Fruit fly (Drosophila melanogaster) whole organism, embryonic: ENCODE measurements around the gene ea.

ENCODE experiments used
- ATbp ChIP-seq: fragments of 200-800 bp; sonication (Bioruptor generic); optimal IDR thresholded peaks from 2 replicates; lab custom pipeline; 2017; ENCODE audit warnings: missing biosample characterization, mild to moderate bottlenecking, missing genetic modification characterization, missing genetic modification reagents
- Ada2b ChIP-seq: fragments of 200-800 bp; sonication (Bioruptor generic); IDR thresholded peaks from 2 replicates; pipeline ENCODE4 v1.3.6; 2022; ENCODE audit warnings: missing biosample characterization, missing genetic modification characterization
- CG10321 ChIP-seq: fragments of 200-800 bp; sonication (Bioruptor generic); IDR thresholded peaks from 2 replicates; pipeline ENCODE4 v1.3.6; 2022; ENCODE audit warnings: missing biosample characterization, missing genetic modification characterization
- CG11696 ChIP-seq: fragments of 200-800 bp; sonication (Bioruptor generic); IDR thresholded peaks from 2 replicates; pipeline ENCODE4 v1.3.6; 2022; ENCODE audit warnings: missing biosample characterization, missing genetic modification characterization
- CG12071 ChIP-seq: fragments of 200-800 bp; sonication (Bioruptor generic); optimal IDR thresholded peaks from 3 replicates; lab custom pipeline; 2018; ENCODE audit warnings: missing biosample characterization, mild to moderate bottlenecking, missing genetic modification characterization
- CG12299 ChIP-seq: fragments of 200-800 bp; sonication (Bioruptor generic); optimal IDR thresholded peaks from 2 replicates; lab custom pipeline; 2018; ENCODE audit warnings: missing biosample characterization, mild to moderate bottlenecking, missing genetic modification characterization
- CG12769 ChIP-seq: fragments of 200-800 bp; sonication (Bioruptor generic); optimal IDR thresholded peaks from 2 replicates; lab custom pipeline; 2019; ENCODE audit warnings: missing biosample characterization, mild to moderate bottlenecking, missing genetic modification characterization, moderate library complexity
- CG17361 ChIP-seq: fragments of 200-800 bp; sonication (Bioruptor generic); IDR thresholded peaks from 3 replicates; pipeline ENCODE4 v1.3.6; 2022; ENCODE audit warnings: missing biosample characterization, missing genetic modification characterization
- CG17912 ChIP-seq: fragments of 200-800 bp; sonication (Bioruptor generic); optimal IDR thresholded peaks from 2 replicates; lab custom pipeline; 2018; ENCODE audit warnings: missing biosample characterization, mild to moderate bottlenecking, missing genetic modification characterization
- CG2875 ChIP-seq: fragments of 200-800 bp; sonication (Bioruptor generic); optimal IDR thresholded peaks from 2 replicates; lab custom pipeline; 2017; ENCODE audit warnings: missing biosample characterization, mild to moderate bottlenecking, missing genetic modification characterization, missing genetic modification reagents
- CG30020 ChIP-seq: fragments of 200-800 bp; optimal IDR thresholded peaks from 2 replicates; lab custom pipeline; 2019; ENCODE audit warnings: missing biosample characterization, mild to moderate bottlenecking, missing genetic modification characterization, moderate library complexity
- CG31365 ChIP-seq: fragments of 200-800 bp; sonication (Bioruptor generic); optimal IDR thresholded peaks from 2 replicates; lab custom pipeline; 2018; ENCODE audit warnings: missing biosample characterization, mild to moderate bottlenecking, missing genetic modification characterization
- CG42726 ChIP-seq: fragments of 200-800 bp; sonication (Bioruptor generic); IDR thresholded peaks from 2 replicates; pipeline ENCODE4 v1.3.6; 2022; ENCODE audit warnings: missing biosample characterization, missing genetic modification characterization; ENCODE audit not compliant: partially characterized antibody
- CG4360 ChIP-seq: fragments of 200-800 bp; sonication (Bioruptor generic); IDR thresholded peaks from 2 replicates; pipeline ENCODE4 v1.3.6; 2022; ENCODE audit warnings: missing biosample characterization, missing genetic modification characterization
- CG4617 ChIP-seq: fragments of 200-800 bp; sonication (Bioruptor generic); optimal IDR thresholded peaks from 3 replicates; lab custom pipeline; 2016; ENCODE audit warnings: missing biosample characterization, missing genetic modification characterization, borderline replicate concordance
- CG6254 ChIP-seq: fragments of 200-800 bp; sonication (Bioruptor generic); optimal IDR thresholded peaks from 3 replicates; lab custom pipeline; 2017; ENCODE audit warnings: mild to moderate bottlenecking, missing biosample characterization, missing genetic modification reagents, missing genetic modification characterization
- CG7271 ChIP-seq: fragments of 200-800 bp; sonication (Bioruptor generic); optimal IDR thresholded peaks from 2 replicates; lab custom pipeline; 2018; ENCODE audit warnings: missing biosample characterization, mild to moderate bottlenecking, missing genetic modification characterization, moderate library complexity
- Chrac-16 ChIP-seq: fragments of 200-800 bp; sonication (Bioruptor generic); optimal IDR thresholded peaks from 3 replicates; lab custom pipeline; 2016; ENCODE audit warnings: missing biosample characterization, missing genetic modification characterization
- CoRest ChIP-seq: fragments of 200-800 bp; sonication (Bioruptor generic); optimal IDR thresholded peaks from 3 replicates; lab custom pipeline; 2018; ENCODE audit warnings: missing biosample characterization, mild to moderate bottlenecking, missing genetic modification characterization, moderate library complexity
- D ChIP-seq, 2 experiments: fragments of 200-800 bp in 1 of 2; fragments of >200 bp in 1 of 2; sonication (Bioruptor generic) in 1 of 2; optimal IDR thresholded peaks; 2 replicates in 1 of 2; 3 replicates in 1 of 2; lab custom pipeline; 2017; ENCODE audit warnings: mild to moderate bottlenecking in 1 of 2, missing biosample characterization in 1 of 2, missing genetic modification characterization in 1 of 2, missing genetic modification reagents in 1 of 2
- Dip3 ChIP-seq: fragments of 200-800 bp; sonication (Bioruptor generic); optimal IDR thresholded peaks from 3 replicates; lab custom pipeline; 2016; ENCODE audit warnings: missing biosample characterization, missing genetic modification characterization
- Dll ChIP-seq: fragments of 200-800 bp; sonication (Bioruptor generic); IDR thresholded peaks from 4 replicates; pipeline ENCODE4 v1.3.6; 2022; ENCODE audit warnings: missing biosample characterization, missing genetic modification characterization; ENCODE audit not compliant: partially characterized antibody
- Dref ChIP-seq: fragments of 200-800 bp; sonication (Bioruptor generic); IDR thresholded peaks from 2 replicates; pipeline ENCODE4 v1.3.6; 2022; ENCODE audit warnings: missing biosample characterization, missing genetic modification characterization
- Eip74EF ChIP-seq, 2 experiments: fragments of 200-800 bp in 1 of 2; fragments of >200 bp in 1 of 2; sonication (Bioruptor generic) in 1 of 2; optimal IDR thresholded peaks; 2 replicates each; lab custom pipeline; 2017 to 2019; ENCODE audit warnings: missing biosample characterization in 2 of 2, missing genetic modification characterization in 2 of 2, mild to moderate bottlenecking in 1 of 2, moderate library complexity in 1 of 2
- Elba2 ChIP-seq: fragments of 200-800 bp; sonication (Bioruptor generic); optimal IDR thresholded peaks from 3 replicates; lab custom pipeline; 2016; ENCODE audit warnings: missing biosample characterization, missing genetic modification characterization
- Hand ChIP-seq: fragments of 200-800 bp; sonication (Bioruptor generic); optimal IDR thresholded peaks from 2 replicates; lab custom pipeline; 2017; ENCODE audit warnings: mild to moderate bottlenecking, missing biosample characterization, missing genetic modification reagents, missing genetic modification characterization
- Lim3 ChIP-seq: fragments of 200-800 bp; sonication (Bioruptor generic); IDR thresholded peaks from 2 replicates; pipeline ENCODE4 v1.3.6; 2022; ENCODE audit warnings: missing biosample characterization, missing genetic modification characterization
- MTF-1 ChIP-seq: fragments of 200-800 bp; sonication (Bioruptor generic); optimal IDR thresholded peaks from 2 replicates; lab custom pipeline; 2018; ENCODE audit warnings: missing biosample characterization, mild to moderate bottlenecking, missing genetic modification characterization, borderline replicate concordance
- Max ChIP-seq: fragments of 200-800 bp; sonication (Bioruptor generic); optimal IDR thresholded peaks from 2 replicates; lab custom pipeline; 2016; ENCODE audit warnings: missing biosample characterization, mild to moderate bottlenecking, missing genetic modification characterization
- Myb ChIP-seq: fragments of 200-800 bp; sonication (Bioruptor generic); optimal IDR thresholded peaks from 2 replicates; lab custom pipeline; 2016; ENCODE audit warnings: missing biosample characterization, missing genetic modification characterization
- NC2β ChIP-seq: fragments of 200-800 bp; sonication (Bioruptor generic); optimal IDR thresholded peaks from 2 replicates; lab custom pipeline; 2016; ENCODE audit warnings: missing biosample characterization, missing genetic modification characterization
- Oaz ChIP-seq: fragments of 200-800 bp; sonication (Bioruptor generic); IDR thresholded peaks from 2 replicates; pipeline ENCODE4 v1.3.6; 2022; ENCODE audit warnings: missing biosample characterization, missing genetic modification characterization
- Ptx1 ChIP-seq: fragments of 200-800 bp; sonication (Bioruptor generic); IDR thresholded peaks from 2 replicates; pipeline ENCODE4 v1.3.6; 2022; ENCODE audit warnings: missing biosample characterization, missing genetic modification characterization
- bbx ChIP-seq: fragments of 200-800 bp; sonication (Bioruptor generic); IDR thresholded peaks from 2 replicates; pipeline ENCODE4 v1.3.6; 2022; ENCODE audit warnings: missing biosample characterization, missing genetic modification characterization; ENCODE audit not compliant: partially characterized antibody
- croc ChIP-seq: fragments of 200-800 bp; sonication (Bioruptor generic); conservative IDR thresholded peaks from 3 replicates; pipeline ENCODE4 v1.3.6; 2022; ENCODE audit warnings: missing biosample characterization, missing genetic modification characterization
- exex ChIP-seq: fragments of 200-800 bp; sonication (Bioruptor generic); optimal IDR thresholded peaks from 4 replicates; lab custom pipeline; 2018; ENCODE audit warnings: missing biosample characterization, mild to moderate bottlenecking, missing genetic modification characterization, moderate library complexity
- fd64A ChIP-seq: fragments of 200-800 bp; sonication (Bioruptor generic); optimal IDR thresholded peaks from 3 replicates; lab custom pipeline; 2018; ENCODE audit warnings: missing biosample characterization, mild to moderate bottlenecking, missing genetic modification characterization
- jumu ChIP-seq: fragments of 200-800 bp; sonication (Bioruptor generic); optimal IDR thresholded peaks from 3 replicates; lab custom pipeline; 2016; ENCODE audit warnings: missing biosample characterization, missing genetic modification characterization
- lola ChIP-seq, 3 experiments: fragments of >200 bp in 2 of 3; fragments of 200-800 bp in 1 of 3; sonication (Bioruptor generic) in 1 of 3; optimal IDR thresholded peaks; 2 replicates each; lab custom pipeline; 2017 to 2019; ENCODE audit warnings: missing biosample characterization in 3 of 3, missing genetic modification characterization in 3 of 3, mild to moderate bottlenecking in 1 of 3, moderate library complexity in 1 of 3
- onecut ChIP-seq: fragments of 200-800 bp; sonication (Bioruptor generic); IDR thresholded peaks from 2 replicates; pipeline ENCODE4 v1.3.6; 2022; ENCODE audit warnings: missing biosample characterization, missing genetic modification characterization
- phol ChIP-seq: fragments of 200-800 bp; sonication (Bioruptor generic); optimal IDR thresholded peaks from 3 replicates; lab custom pipeline; 2018; ENCODE audit warnings: missing biosample characterization, mild to moderate bottlenecking, missing genetic modification characterization, moderate library complexity
- sens ChIP-seq: fragments of 200-800 bp; sonication (Bioruptor generic); peaks from one replicate; lab custom pipeline; 2016; ENCODE audit warnings: missing biosample characterization, missing genetic modification characterization
- seq ChIP-seq: fragments of 200-800 bp; sonication (Bioruptor generic); IDR thresholded peaks from 2 replicates; pipeline ENCODE4 v1.3.6; 2022; ENCODE audit warnings: missing biosample characterization, missing genetic modification characterization
- sim ChIP-seq: fragments of 200-800 bp; sonication (Bioruptor generic); IDR thresholded peaks from 2 replicates; pipeline ENCODE4 v1.3.6; 2022; ENCODE audit warnings: missing biosample characterization, missing genetic modification characterization
- sob ChIP-seq: fragments of 200-800 bp; sonication (Bioruptor generic); IDR thresholded peaks from 2 replicates; pipeline ENCODE4 v1.3.6; 2022; ENCODE audit warnings: missing biosample characterization, missing genetic modification characterization
- tap ChIP-seq: fragments of 200-800 bp; optimal IDR thresholded peaks from 3 replicates; lab custom pipeline; 2019; ENCODE audit warnings: missing biosample characterization, mild to moderate bottlenecking, missing genetic modification characterization, moderate library complexity
- usp ChIP-seq: fragments of >200 bp; optimal IDR thresholded peaks from 2 replicates; lab custom pipeline; 2017; ENCODE audit warnings: missing biosample characterization, missing genetic modification characterization
- z ChIP-seq: fragments of 200-800 bp; sonication (Bioruptor generic); IDR thresholded peaks from 3 replicates; pipeline ENCODE4 v1.3.6; 2022; ENCODE audit warnings: missing biosample characterization, missing genetic modification characterization
- zen ChIP-seq: fragments of 200-800 bp; sonication (Bioruptor generic); optimal IDR thresholded peaks from 3 replicates; lab custom pipeline; 2018; ENCODE audit warnings: missing biosample characterization, mild to moderate bottlenecking, missing genetic modification characterization, moderate library complexity
- zfh2 ChIP-seq: fragments of 200-800 bp; sonication (Bioruptor generic); optimal IDR thresholded peaks from 2 replicates; lab custom pipeline; 2016; ENCODE audit warnings: missing biosample characterization, missing genetic modification characterization

ea gene

DNA sequence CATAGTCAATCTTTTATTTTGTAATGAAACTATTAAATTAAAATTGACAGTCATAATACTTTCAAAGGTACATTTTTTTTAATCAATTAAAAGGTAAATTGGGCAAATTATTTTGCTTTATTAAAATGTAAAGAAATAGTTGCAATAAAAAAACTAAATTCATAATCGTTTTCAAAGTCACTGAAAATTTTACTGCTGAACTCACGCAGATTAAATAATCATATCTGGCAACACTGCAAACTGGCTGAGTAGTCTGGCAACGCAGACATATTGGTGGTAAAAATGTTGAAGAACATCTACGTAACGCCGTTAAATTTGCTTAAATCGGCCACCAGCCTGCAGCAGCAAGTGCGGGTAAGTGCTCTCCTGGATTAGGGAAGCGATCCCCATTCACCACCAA is 1.9 kb downstream of the ea start, which contains the start of gene mRpL9 (continued):
- TF ChIP-seq jumu (GFP tag; lab: Kevin White, UChicago) (no peak), tap (tag; lab: Kevin White, UChicago) (no peak), Dip3 (GFP tag; lab: Kevin White, UChicago) (no peak), zen (no peak), Elba2 (GFP tag; lab: Kevin White, UChicago) (no peak), CG12299 (no peak), NC2β (GFP tag; lab: Kevin White, UChicago) (no peak), MTF-1 (GFP tag; lab: Kevin White, UChicago) (no peak), z (no peak), onecut (GFP tag; lab: Robert Waterston, UW) (no peak), CG17912 (GFP tag; lab: Kevin White, UChicago) (no peak), ATbp (GFP tag; lab: Kevin White, UChicago) (no peak), D (optimal IDR thresholded peaks at IDR 0.05; lab: Kevin White, UChicago) (no peak), D (GFP tag; optimal IDR thresholded peaks at IDR 0.05; lab: Kevin White, UChicago) (no peak), Lim3 (no peak), CoRest (peak; percentile 39), CG12769 (tag; lab: Kevin White, UChicago) (no peak), Max (GFP tag; lab: Kevin White, UChicago) (no peak), usp (no peak), CG4360 (GFP tag; lab: Robert Waterston, UW) (no peak), CG12071 (GFP tag; lab: Kevin White, UChicago) (no peak), sob (GFP tag; lab: Robert Waterston, UW) (peak; percentile 43; the same call in 1 of the 2 replicates), Oaz (no peak), Dref (GFP tag; lab: Robert Waterston, UW) (peak; percentile 29; the same call in 1 of the 2 replicates), exex (tag; lab: Kevin White, UChicago) (no peak), CG17361 (GFP tag; lab: Robert Waterston, UW) (no peak; the same call in 2 of the 3 replicates), phol (tag; lab: Kevin White, UChicago) (peak; percentile 52), CG42726 (GFP tag; lab: Robert Waterston, UW) (no peak), CG31365 (tag; lab: Kevin White, UChicago) (no peak), CG7271 (no peak), Ptx1 (GFP tag; lab: Robert Waterston, UW) (no peak), CG2875 (no peak), Dll (GFP tag; lab: Robert Waterston, UW) (peak; percentile 49; the same call in 2 of the 4 replicates), sim (GFP tag; lab: Robert Waterston, UW) (no peak), fd64A (GFP tag; lab: Kevin White, UChicago) (no peak), Chrac-16 (no peak), Ada2b (GFP tag; lab: Robert Waterston, UW) (no peak), CG6254 (GFP tag; lab: Kevin White, UChicago) (no peak), sens (GFP tag; lab: Kevin White, UChicago) (peak; percentile 47), CG10321 (GFP tag; lab: Robert Waterston, UW) (no peak), lola (GFP tag; optimal IDR thresholded peaks at IDR 0.05; lab: Kevin White, UChicago) (peak in 1 of 3 experiments; percentile 18), CG11696 (no peak), CG4617 (GFP tag; lab: Kevin White, UChicago) (peak; percentile 76), Hand (GFP tag; lab: Kevin White, UChicago) (no peak), seq (GFP tag; lab: Robert Waterston, UW) (no peak), CG30020 (peak; percentile 31), croc (GFP tag; lab: Robert Waterston, UW) (no peak), zfh2 (peak; percentile 56), Eip74EF (GFP tag; optimal IDR thresholded peaks at IDR 0.05; lab: Kevin White, UChicago) (no peak), Myb (GFP tag; lab: Kevin White, UChicago) (peak; percentile 77), bbx (GFP tag; lab: Robert Waterston, UW) (no peak; the same call in 1 of the 2 replicates)
